Worm (Caenorhabditis elegans): ENCODE data around the gene Y37E11AL.9.

The Y37E11AL.9 gene

ce11 chrIV:3725845-3726244, 25.4 kb upstream of the Y37E11AL.9 start, which contains the start of gene smgl-2:
smgl-2 (plus strand) TSS chrIV:3726164.
- TF ChIP-seq nhr-11 (tag; optimal IDR thresholded peaks at IDR 0.05) (no peak), ceh-82 (tag; optimal IDR thresholded peaks at IDR 0.05) (no peak), dmd-4 (tag; optimal IDR thresholded peaks at IDR 0.05) (no peak), ama-1 (optimal IDR thresholded peaks at IDR 0.05) (peak; percentile 31), nhr-12 (tag; optimal IDR thresholded peaks at IDR 0.05) (no peak), unc-62 (GFP tag; optimal IDR thresholded peaks at IDR 0.05) (no peak), alr-1 (tag; optimal IDR thresholded peaks at IDR 0.05) (no peak), Y55F3AM.14 (GFP tag; optimal IDR thresholded peaks at IDR 0.05) (no peak), lin-39 (tag; optimal IDR thresholded peaks at IDR 0.05) (no peak), nhr-23 (tag; optimal IDR thresholded peaks at IDR 0.05) (no peak), ZK546.5 (tag; optimal IDR thresholded peaks at IDR 0.05) (no peak), unc-55 (GFP tag; optimal IDR thresholded peaks at IDR 0.05) (peak; percentile 85), nhr-25 (tag; optimal IDR thresholded peaks at IDR 0.05) (peak; percentile 61), sma-3 (GFP tag; optimal IDR thresholded peaks at IDR 0.05) (peak; percentile 59), nhr-237 (tag; optimal IDR thresholded peaks at IDR 0.05) (no peak), gmeb-1 (tag; optimal IDR thresholded peaks at IDR 0.05) (peak; percentile 86), fos-1 (tag; optimal IDR thresholded peaks at IDR 0.05) (peak; percentile 52), snpc-4 (tag; optimal IDR thresholded peaks at IDR 0.05) (peak; percentile 54), C34F6.9 (tag; optimal IDR thresholded peaks at IDR 0.05) (peak; percentile 88), sma-9 (GFP tag; optimal IDR thresholded peaks at IDR 0.05) (no peak), sma-9 (tag; optimal IDR thresholded peaks at IDR 0.05) (no peak), F13H6.1 (tag; optimal IDR thresholded peaks at IDR 0.05) (peak; percentile 63), mab-5 (tag; optimal IDR thresholded peaks at IDR 0.05) (peak; percentile 69), unc-39 (tag; optimal IDR thresholded peaks at IDR 0.05) (no peak), peb-1 (tag; optimal IDR thresholded peaks at IDR 0.05) (no peak), ztf-4 (tag; optimal IDR thresholded peaks at IDR 0.05) (no peak), egl-27 (tag; optimal IDR thresholded peaks at IDR 0.05) (no peak), nhr-21 (tag; optimal IDR thresholded peaks at IDR 0.05) (peak; percentile 15), nhr-77 (tag; optimal IDR thresholded peaks at IDR 0.05) (no peak), skn-1 (tag; optimal IDR thresholded peaks at IDR 0.05) (no peak), aly-2 (tag; optimal IDR thresholded peaks at IDR 0.05) (no peak), lsy-2 (tag; optimal IDR thresholded peaks at IDR 0.05) (peak; percentile 83 to 89), lin-13 (GFP tag; optimal IDR thresholded peaks at IDR 0.05) (peak; percentile 79), R02D3.7 (tag; optimal IDR thresholded peaks at IDR 0.05) (no peak), blmp-1 (tag; optimal IDR thresholded peaks at IDR 0.05; ENCODE audit: insufficient read depth) (no peak), ceh-16 (tag; optimal IDR thresholded peaks at IDR 0.05) (no peak), elt-1 (tag; optimal IDR thresholded peaks at IDR 0.05) (no peak), nhr-6 (tag; optimal IDR thresholded peaks at IDR 0.05) (no peak), zag-1 (tag; optimal IDR thresholded peaks at IDR 0.05) (no peak), crh-2 (tag; optimal IDR thresholded peaks at IDR 0.05) (peak; percentile 79), elt-3 (tag; optimal IDR thresholded peaks at IDR 0.05) (no peak), mdl-1 (tag; optimal IDR thresholded peaks at IDR 0.05) (no peak), nhr-10 (tag; optimal IDR thresholded peaks at IDR 0.05) (no peak), nhr-129 (tag; optimal IDR thresholded peaks at IDR 0.05) (peak; percentile 23), ztf-1 (GFP tag; conservative IDR thresholded peaks at IDR 0.05) (no peak), ztf-11 (tag; optimal IDR thresholded peaks at IDR 0.05) (no peak), mbf-1 (tag; optimal IDR thresholded peaks at IDR 0.05) (no peak), lin-11 (tag; optimal IDR thresholded peaks at IDR 0.05) (peak; percentile 27), sem-4 (tag; optimal IDR thresholded peaks at IDR 0.05) (no peak)
